Fruit fly (Drosophila melanogaster): ENCODE data around the gene Ctr9.

Ctr9 gene

dm6 chr3L:1265423-1266002, 41.5 kb upstream of the Ctr9 start:
- TF ChIP-seq Rel (GFP tag; optimal IDR thresholded peaks at IDR 0.05), result no peak
- TF ChIP-seq Rel (tag; optimal IDR thresholded peaks at IDR 0.05), result peak; percentile 52
- no peak for TF ChIP-seq usp (GFP tag; optimal IDR thresholded peaks at IDR 0.05)
- TF ChIP-seq GATAd (GFP tag; optimal IDR thresholded peaks at IDR 0.05), result no peak
- TF ChIP-seq dl (GFP tag; optimal IDR thresholded peaks at IDR 0.05; ENCODE audit: insufficient read depth in 1 of 2, partially characterized antibody in 2 of 2), result peak in 1 of 2 experiments; percentile 45
- TF ChIP-seq Jra (GFP tag; optimal IDR thresholded peaks at IDR 0.05), result no peak
- TF ChIP-seq dsf (GFP tag; optimal IDR thresholded peaks at IDR 0.05; ENCODE audit: borderline replicate concordance), result no peak
- TF ChIP-seq CG32264 (GFP tag; optimal IDR thresholded peaks at IDR 0.05), result no peak
- peak; percentile 68 for TF ChIP-seq Dif (GFP tag; optimal IDR thresholded peaks at IDR 0.05; ENCODE audit: partially characterized antibody)
- no peak for TF ChIP-seq Mio (GFP tag; optimal IDR thresholded peaks at IDR 0.05)
- no peak for TF ChIP-seq sage (GFP tag; optimal IDR thresholded peaks at IDR 0.05)
- TF ChIP-seq Abd-B (GFP tag; optimal IDR thresholded peaks at IDR 0.05), result no peak
- TF ChIP-seq br (GFP tag; optimal IDR thresholded peaks at IDR 0.05), result no peak
- TF ChIP-seq psq (GFP tag; optimal IDR thresholded peaks at IDR 0.05), result no peak
- no peak for TF ChIP-seq foxo (GFP tag; optimal IDR thresholded peaks at IDR 0.05)
- TF ChIP-seq Hnf4 (GFP tag; optimal IDR thresholded peaks at IDR 0.05), result no peak
- TF ChIP-seq lola (GFP tag; optimal IDR thresholded peaks at IDR 0.05), result no peak
- TF ChIP-seq Sp1 (GFP tag; optimal IDR thresholded peaks at IDR 0.05), result no peak
- TF ChIP-seq Vsx2 (GFP tag; optimal IDR thresholded peaks at IDR 0.05; ENCODE audit: partially characterized antibody), result peak; percentile 34

- TF ChIP-seq Dif (GFP tag; optimal IDR thresholded peaks at IDR 0.05; ENCODE audit: partially characterized antibody), result peak; percentile 31
- TF ChIP-seq brk (GFP tag; optimal IDR thresholded peaks at IDR 0.05), result no peak
These were observed 38.0 kb upstream of the Ctr9 start for dm6 chr3L:1269013-1269412.

dm6 chr3L:1275767-1276166, 31.3 kb upstream of the Ctr9 start, which contains the start of gene CG32333:
CG32333 (plus strand) TSS chr3L:1275956.
- TF ChIP-seq psq (GFP tag; optimal IDR thresholded peaks at IDR 0.05), result no peak
- TF ChIP-seq rgr (GFP tag; optimal IDR thresholded peaks at IDR 0.05), result no peak
- TF ChIP-seq br (GFP tag; optimal IDR thresholded peaks at IDR 0.05), result no peak
- TF ChIP-seq GATAd (GFP tag; optimal IDR thresholded peaks at IDR 0.05), result no peak
- no peak for TF ChIP-seq ey (GFP tag; optimal IDR thresholded peaks at IDR 0.05)

- TF ChIP-seq Hr78 (GFP tag; optimal IDR thresholded peaks at IDR 0.05), result no peak
- no peak for TF ChIP-seq h (GFP tag; optimal IDR thresholded peaks at IDR 0.05)
- no peak for TF ChIP-seq jim (GFP tag; optimal IDR thresholded peaks at IDR 0.05)
- no peak for TF ChIP-seq woc (GFP tag; optimal IDR thresholded peaks at IDR 0.05)
- no peak for TF ChIP-seq Sp1 (GFP tag; optimal IDR thresholded peaks at IDR 0.05)
- no peak for TF ChIP-seq sv (GFP tag; optimal IDR thresholded peaks at IDR 0.05)
- TF ChIP-seq GATAd (GFP tag; optimal IDR thresholded peaks at IDR 0.05), result no peak
- no peak for TF ChIP-seq CG9705 (GFP tag; optimal IDR thresholded peaks at IDR 0.05)
These were observed 29.1 kb upstream of the Ctr9 start for dm6 chr3L:1277937-1278336.

- TF ChIP-seq Dif (GFP tag; optimal IDR thresholded peaks at IDR 0.05; ENCODE audit: partially characterized antibody) (no peak), Jra (GFP tag; optimal IDR thresholded peaks at IDR 0.05) (no peak), Rel (GFP tag; optimal IDR thresholded peaks at IDR 0.05) (no peak), Rel (tag; optimal IDR thresholded peaks at IDR 0.05) (no peak), sage (GFP tag; optimal IDR thresholded peaks at IDR 0.05) (no peak), CG32264 (GFP tag; optimal IDR thresholded peaks at IDR 0.05) (no peak), ey (GFP tag; optimal IDR thresholded peaks at IDR 0.05) (peak; percentile 18)
These were observed 27.3 kb upstream of the Ctr9 start for dm6 chr3L:1279685-1280084.

dm6 chr3L:1280890-1281622, 26.0 kb upstream of the Ctr9 start:
- TF ChIP-seq N (GFP tag; optimal IDR thresholded peaks at IDR 0.05) (no peak), dsf (GFP tag; optimal IDR thresholded peaks at IDR 0.05; ENCODE audit: borderline replicate concordance) (no peak), lola (GFP tag; optimal IDR thresholded peaks at IDR 0.05) (no peak), Jra (GFP tag; optimal IDR thresholded peaks at IDR 0.05) (no peak), Vsx2 (GFP tag; optimal IDR thresholded peaks at IDR 0.05; ENCODE audit: partially characterized antibody) (no peak)
